Fruit fly (Drosophila melanogaster) whole organism, embryonic: Measurements from ENCODE around the gene CG4291.

Source experiments
- Awh ChIP-seq: fragments of 200-800 bp; sonication (Bioruptor generic); IDR thresholded peaks from 2 replicates; pipeline ENCODE4, ENCODE4 v1.3.6; 2022; ENCODE audit warnings: missing biosample characterization, missing genetic modification characterization
- B-H2 ChIP-seq: fragments of 200-800 bp; sonication (Bioruptor generic); optimal IDR thresholded peaks from 2 replicates; lab custom pipeline; 2018; ENCODE audit warnings: missing biosample characterization, mild to moderate bottlenecking, missing genetic modification characterization
- Blimp-1 ChIP-seq: fragments of 200-800 bp; sonication (Bioruptor generic); optimal IDR thresholded peaks from 3 replicates; lab custom pipeline; 2018; ENCODE audit warnings: missing biosample characterization, missing genetic modification characterization, mild to moderate bottlenecking, moderate library complexity, missing genetic modification reagents
- CG1024 ChIP-seq: fragments of 200-800 bp; sonication (Bioruptor generic); IDR thresholded peaks from 2 replicates; pipeline ENCODE4 v1.3.6; 2022; ENCODE audit warnings: missing biosample characterization, missing genetic modification characterization
- CG10462 ChIP-seq: fragments of 200-800 bp; sonication (Bioruptor generic); optimal IDR thresholded peaks from 2 replicates; lab custom pipeline; 2016; ENCODE audit warnings: missing biosample characterization, missing genetic modification characterization
- CG10654 ChIP-seq: fragments of 200-800 bp; sonication (Bioruptor generic); optimal IDR thresholded peaks from 2 replicates; lab custom pipeline; 2016; ENCODE audit warnings: missing biosample characterization, missing genetic modification characterization
- CG12236 ChIP-seq: fragments of 200-800 bp; sonication (Bioruptor generic); optimal IDR thresholded peaks from 2 replicates; lab custom pipeline; 2016; ENCODE audit warnings: missing biosample characterization, missing genetic modification characterization
- CG15073 ChIP-seq: fragments of 200-800 bp; sonication (Bioruptor generic); optimal IDR thresholded peaks from 2 replicates; lab custom pipeline; 2016; ENCODE audit warnings: missing biosample characterization, missing genetic modification characterization
- CG1647 ChIP-seq: fragments of 200-800 bp; sonication (Bioruptor generic); optimal IDR thresholded peaks from 3 replicates; lab custom pipeline; 2016; ENCODE audit warnings: missing biosample characterization, missing genetic modification characterization
- CG16863 ChIP-seq: fragments of 200-800 bp; sonication (Bioruptor generic); optimal IDR thresholded peaks from 3 replicates; lab custom pipeline; 2016; ENCODE audit warnings: missing biosample characterization, missing genetic modification characterization
- CG1792 ChIP-seq: fragments of 200-800 bp; sonication (Bioruptor generic); optimal IDR thresholded peaks from 2 replicates; lab custom pipeline; 2016; ENCODE audit warnings: missing biosample characterization, missing genetic modification characterization
- CG1832 ChIP-seq: fragments of 200-800 bp; sonication (Bioruptor generic); optimal IDR thresholded peaks from 2 replicates; lab custom pipeline; 2017; ENCODE audit warnings: missing biosample characterization, mild to moderate bottlenecking, missing genetic modification characterization, inconsistent platforms
- CG31441 ChIP-seq: fragments of 200-800 bp; sonication (Bioruptor generic); IDR thresholded peaks from 2 replicates; pipeline ENCODE4 v1.3.6; 2022; ENCODE audit warnings: missing biosample characterization, missing genetic modification characterization
- CG6175 ChIP-seq: fragments of 200-800 bp; sonication (Bioruptor generic); IDR thresholded peaks from 3 replicates; pipeline ENCODE4 v1.3.6; 2022; ENCODE audit warnings: missing biosample characterization, missing genetic modification characterization
- CHES-1-like ChIP-seq: fragments of 200-800 bp; sonication (Bioruptor generic); optimal IDR thresholded peaks from 2 replicates; lab custom pipeline; 2016; ENCODE audit warnings: missing biosample characterization, missing genetic modification characterization
- D19B ChIP-seq: fragments of 200-800 bp; sonication (Bioruptor generic); optimal IDR thresholded peaks from 2 replicates; lab custom pipeline; 2017; ENCODE audit warnings: missing biosample characterization, mild to moderate bottlenecking, missing genetic modification characterization
- Dip2 ChIP-seq: fragments of 200-800 bp; sonication (Bioruptor generic); IDR thresholded peaks from 2 replicates; pipeline ENCODE4 v1.3.6; 2022; ENCODE audit warnings: missing biosample characterization, missing genetic modification characterization
- Doc2 ChIP-seq: fragments of 200-800 bp; sonication (Bioruptor generic); IDR thresholded peaks from 2 replicates; pipeline ENCODE4 v1.3.6; 2022; ENCODE audit warnings: missing biosample characterization, missing genetic modification characterization
- Elba2 ChIP-seq: fragments of 200-800 bp; sonication (Bioruptor generic); optimal IDR thresholded peaks from 3 replicates; lab custom pipeline; 2016; ENCODE audit warnings: missing biosample characterization, missing genetic modification characterization
- Ets65A ChIP-seq: fragments of 200-800 bp; sonication (Bioruptor generic); peaks from one replicate; lab custom pipeline; 2016; ENCODE audit warnings: missing biosample characterization, missing genetic modification characterization
- HLH3B ChIP-seq: fragments of 200-800 bp; sonication (Bioruptor generic); IDR thresholded peaks from 2 replicates; pipeline ENCODE4 v1.3.6; 2022; ENCODE audit warnings: missing biosample characterization, missing genetic modification characterization
- Hmx ChIP-seq: fragments of 200-800 bp; sonication (Bioruptor generic); optimal IDR thresholded peaks from 2 replicates; lab custom pipeline; 2016; ENCODE audit warnings: missing biosample characterization, missing genetic modification characterization
- Kr ChIP-seq: fragments of 200-800 bp; sonication (Bioruptor generic); optimal IDR thresholded peaks from 2 replicates; lab custom pipeline; 2017; ENCODE audit warnings: missing biosample characterization, mild to moderate bottlenecking, missing genetic modification characterization
- Lhr ChIP-seq: fragments of 200-800 bp; sonication (Bioruptor generic); optimal IDR thresholded peaks from 3 replicates; lab custom pipeline; 2017; ENCODE audit warnings: mild to moderate bottlenecking, missing biosample characterization, missing genetic modification reagents, missing genetic modification characterization
- Lim3 ChIP-seq: fragments of 200-800 bp; sonication (Bioruptor generic); IDR thresholded peaks from 2 replicates; pipeline ENCODE4 v1.3.6; 2022; ENCODE audit warnings: missing biosample characterization, missing genetic modification characterization
- NFAT ChIP-seq: fragments of 200-800 bp; sonication (Bioruptor generic); IDR thresholded peaks from 2 replicates; pipeline ENCODE4 v1.3.6; 2022; ENCODE audit warnings: missing biosample characterization, missing genetic modification characterization
- Nf-YB ChIP-seq: fragments of 200-800 bp; sonication (Bioruptor generic); optimal IDR thresholded peaks from 3 replicates; lab custom pipeline; 2019; ENCODE audit warnings: missing biosample characterization, mild to moderate bottlenecking, missing genetic modification characterization, moderate library complexity
- Rfx ChIP-seq: fragments of 200-800 bp; sonication (Bioruptor generic); IDR thresholded peaks from 2 replicates; pipeline ENCODE4 v1.3.6; 2022; ENCODE audit warnings: missing biosample characterization, missing genetic modification characterization
- Six4 ChIP-seq: fragments of 200-800 bp; sonication (Bioruptor generic); optimal IDR thresholded peaks from 2 replicates; lab custom pipeline; 2016; ENCODE audit warnings: missing biosample characterization, missing genetic modification characterization
- Taf1 ChIP-seq: fragments of 200-800 bp; sonication (Bioruptor generic); IDR thresholded peaks from 2 replicates; pipeline ENCODE4 v1.3.6; 2022; ENCODE audit warnings: missing biosample characterization, missing genetic modification characterization
- bbx ChIP-seq: fragments of 200-800 bp; sonication (Bioruptor generic); IDR thresholded peaks from 2 replicates; pipeline ENCODE4 v1.3.6; 2022; ENCODE audit warnings: missing biosample characterization, missing genetic modification characterization; ENCODE audit not compliant: partially characterized antibody
- bigmax ChIP-seq: fragments of 200-800 bp; sonication (Bioruptor generic); optimal IDR thresholded peaks from 2 replicates; lab custom pipeline; 2018; ENCODE audit warnings: missing biosample characterization, mild to moderate bottlenecking, missing genetic modification characterization
- crc ChIP-seq: fragments of 200-800 bp; sonication (Bioruptor generic); optimal IDR thresholded peaks from 2 replicates; lab custom pipeline; 2016; ENCODE audit warnings: missing biosample characterization, missing genetic modification characterization
- cwo ChIP-seq: fragments of 200-800 bp; sonication (Bioruptor generic); optimal IDR thresholded peaks from 3 replicates; lab custom pipeline; 2017; ENCODE audit warnings: missing biosample characterization, missing genetic modification characterization, mild to moderate bottlenecking, moderate library complexity, missing genetic modification reagents
- exex ChIP-seq: fragments of 200-800 bp; sonication (Bioruptor generic); optimal IDR thresholded peaks from 4 replicates; lab custom pipeline; 2018; ENCODE audit warnings: missing biosample characterization, mild to moderate bottlenecking, missing genetic modification characterization, moderate library complexity
- fu2 ChIP-seq: fragments of 200-800 bp; sonication (Bioruptor generic); optimal IDR thresholded peaks from 2 replicates; lab custom pipeline; 2016; ENCODE audit warnings: missing biosample characterization, missing genetic modification characterization
- gcm ChIP-seq: fragments of 200-800 bp; sonication (Bioruptor generic); optimal IDR thresholded peaks from 2 replicates; lab custom pipeline; 2019; ENCODE audit warnings: missing biosample characterization, mild to moderate bottlenecking, missing genetic modification characterization, moderate library complexity
- ham ChIP-seq: fragments of 200-800 bp; sonication (Bioruptor generic); IDR thresholded peaks from 2 replicates; pipeline ENCODE4 v1.3.6; 2022; ENCODE audit warnings: missing biosample characterization, missing genetic modification characterization
- jumu ChIP-seq: fragments of 200-800 bp; sonication (Bioruptor generic); optimal IDR thresholded peaks from 3 replicates; lab custom pipeline; 2016; ENCODE audit warnings: missing biosample characterization, missing genetic modification characterization
- knrl ChIP-seq: fragments of 200-800 bp; sonication (Bioruptor generic); IDR thresholded peaks from 3 replicates; pipeline ENCODE4 v1.3.6; 2022; ENCODE audit warnings: missing biosample characterization, missing genetic modification characterization; ENCODE audit not compliant: partially characterized antibody
- lbe ChIP-seq: fragments of 200-800 bp; sonication (Bioruptor generic); optimal IDR thresholded peaks from 2 replicates; lab custom pipeline; 2016; ENCODE audit warnings: missing biosample characterization, mild to moderate bottlenecking, missing genetic modification characterization
- nau ChIP-seq: fragments of 200-800 bp; sonication (Bioruptor generic); optimal IDR thresholded peaks from 3 replicates; lab custom pipeline; 2017; ENCODE audit warnings: missing biosample characterization, mild to moderate bottlenecking, missing genetic modification characterization, missing genetic modification reagents
- nerfin-1 ChIP-seq: fragments of 200-800 bp; sonication (Bioruptor generic); optimal IDR thresholded peaks from 3 replicates; lab custom pipeline; 2019; ENCODE audit warnings: missing biosample characterization, mild to moderate bottlenecking, missing genetic modification characterization, moderate library complexity
- nerfin-2 ChIP-seq: fragments of 200-800 bp; sonication (Bioruptor generic); IDR thresholded peaks from 2 replicates; pipeline ENCODE4 v1.3.6; 2022; ENCODE audit warnings: missing biosample characterization, missing genetic modification characterization; ENCODE audit not compliant: partially characterized antibody
- otp ChIP-seq: fragments of 200-800 bp; sonication (Bioruptor generic); IDR thresholded peaks from 3 replicates; pipeline ENCODE4, ENCODE4 v1.3.6; 2022; ENCODE audit warnings: missing biosample characterization, missing genetic modification characterization
- phol ChIP-seq: fragments of 200-800 bp; sonication (Bioruptor generic); optimal IDR thresholded peaks from 3 replicates; lab custom pipeline; 2018; ENCODE audit warnings: missing biosample characterization, mild to moderate bottlenecking, missing genetic modification characterization, moderate library complexity
- seq ChIP-seq: fragments of 200-800 bp; sonication (Bioruptor generic); IDR thresholded peaks from 2 replicates; pipeline ENCODE4 v1.3.6; 2022; ENCODE audit warnings: missing biosample characterization, missing genetic modification characterization
- slp2 ChIP-seq: fragments of 200-800 bp; sonication (Bioruptor generic); optimal IDR thresholded peaks from 2 replicates; lab custom pipeline; 2016; ENCODE audit warnings: missing biosample characterization, missing genetic modification characterization
- so ChIP-seq: fragments of 200-800 bp; sonication (Bioruptor generic); IDR thresholded peaks from 3 replicates; pipeline ENCODE4 v1.3.6; 2022; ENCODE audit warnings: missing biosample characterization, missing genetic modification characterization
- stc ChIP-seq: fragments of 200-800 bp; sonication (Bioruptor generic); IDR thresholded peaks from 2 replicates; pipeline ENCODE4 v1.3.6; 2022; ENCODE audit warnings: missing biosample characterization, missing genetic modification characterization
- twi ChIP-seq: fragments of 200-800 bp; optimal IDR thresholded peaks from 2 replicates; lab custom pipeline; 2019; ENCODE audit warnings: missing biosample characterization, mild to moderate bottlenecking, missing genetic modification characterization, moderate library complexity
- vfl ChIP-seq: fragments of 200-800 bp; sonication (Bioruptor generic); optimal IDR thresholded peaks from 2 replicates; lab custom pipeline; 2016; ENCODE audit warnings: missing biosample characterization, missing genetic modification characterization

Gene CG4291

dm6 chr2L:841708-842107 is 10.8 kb downstream of the CG4291 start (continued):
- TF ChIP-seq Lhr (peak; percentile 15), nerfin-1 (tag; lab: Kevin White, UChicago) (no peak), CG16863 (GFP tag; lab: Kevin White, UChicago) (peak; percentile 41), bigmax (GFP tag; lab: Kevin White, UChicago) (no peak), crc (GFP tag; lab: Kevin White, UChicago) (no peak), Rfx (GFP tag; lab: Robert Waterston, UW) (peak; percentile 94), CHES-1-like (GFP tag; lab: Kevin White, UChicago) (peak; percentile 73), fu2 (peak; percentile 74), Awh (GFP tag; lab: Robert Waterston, UW) (peak; percentile 68), CG6175 (GFP tag; lab: Robert Waterston, UW) (peak; percentile 84), Blimp-1 (GFP tag; lab: Kevin White, UChicago) (peak; percentile 73), Hmx (GFP tag; lab: Kevin White, UChicago) (no peak), Kr (GFP tag; lab: Kevin White, UChicago) (no peak), slp2 (GFP tag; lab: Kevin White, UChicago) (no peak), exex (tag; lab: Kevin White, UChicago) (peak; percentile 24), ham (GFP tag; lab: Robert Waterston, UW) (peak; percentile 57; the same call in 1 of the 2 replicates), Taf1 (GFP tag; lab: Robert Waterston, UW) (peak; percentile 71), B-H2 (peak; percentile 41), D19B (peak; percentile 44), CG1024 (GFP tag; lab: Robert Waterston, UW) (peak; percentile 76), so (peak; percentile 78), Lim3 (GFP tag; lab: Robert Waterston, UW) (peak; percentile 52; the same call in 1 of the 2 replicates), CG10654 (GFP tag; lab: Kevin White, UChicago) (peak; percentile 43), Doc2 (GFP tag; lab: Robert Waterston, UW) (0 out of 2 replicates have a peak, but pooled peaks have one; percentile 38), nerfin-2 (GFP tag; lab: Robert Waterston, UW) (no peak), Dip2 (GFP tag; lab: Robert Waterston, UW) (no peak), jumu (peak; percentile 33), nau (peak; percentile 48), gcm (GFP tag; lab: Kevin White, UChicago) (peak; percentile 30), Ets65A (GFP tag; lab: Kevin White, UChicago) (peak; percentile 93), seq (GFP tag; lab: Robert Waterston, UW) (peak; percentile 59; the same call in 1 of the 2 replicates), CG15073 (no peak), otp (GFP tag; lab: Robert Waterston, UW) (peak; percentile 66; the same call in 1 of the 3 replicates), NFAT (GFP tag; lab: Robert Waterston, UW) (peak; percentile 87), CG12236 (peak; percentile 19), cwo (peak; percentile 72), bbx (no peak), Six4 (peak; percentile 13), phol (peak; percentile 56), Nf-YB (peak; percentile 34), lbe (GFP tag; lab: Kevin White, UChicago) (peak; percentile 88), twi (no peak), vfl (GFP tag; lab: Kevin White, UChicago) (peak; percentile 75), stc (GFP tag; lab: Robert Waterston, UW) (peak; percentile 61), HLH3B (GFP tag; lab: Robert Waterston, UW) (peak; percentile 82), knrl (GFP tag; lab: Robert Waterston, UW) (no peak), Elba2 (GFP tag; lab: Kevin White, UChicago) (no peak), CG31441 (GFP tag; lab: Robert Waterston, UW) (peak; percentile 47; the same call in 1 of the 2 replicates), CG1832 (GFP tag; lab: Kevin White, UChicago) (no peak), CG1647 (peak; percentile 37), CG1792 (peak; percentile 19), CG10462 (GFP tag; lab: Kevin White, UChicago) (peak; percentile 35)
